Worm (Caenorhabditis elegans) whole organism, young adult: ENCODE results near the gene gly-10.

ENCODE experiments used
- F10E7.11 ChIP-seq: sonication (generic microtip); optimal IDR thresholded peaks from 2 replicates; lab custom pipeline; 2017; ENCODE audit warnings: mild to moderate bottlenecking, missing genetic modification characterization, moderate library complexity, missing compliant biosample characterization
- F22D6.2 ChIP-seq: sonication (generic microtip); optimal IDR thresholded peaks from 2 replicates; lab custom pipeline; 2016; ENCODE audit warnings: mild to moderate bottlenecking, missing genetic modification characterization, missing compliant biosample characterization
- F52B5.7 ChIP-seq: sonication (generic microtip); optimal IDR thresholded peaks from 2 replicates; lab custom pipeline; 2016; ENCODE audit warnings: mild to moderate bottlenecking, missing genetic modification characterization, missing compliant biosample characterization
- F55B11.4 ChIP-seq: sonication (generic microtip); optimal IDR thresholded peaks from 2 replicates; lab custom pipeline; 2016; ENCODE audit warnings: missing compliant biosample characterization, missing genetic modification characterization, borderline replicate concordance; ENCODE audit not compliant: insufficient read depth
- Y53G8AR.9 ChIP-seq: fragments of 200-800 bp; sonication (Bioruptor generic); conservative IDR thresholded peaks from 2 replicates; pipeline ENCODE4 v1.3.6; 2022; ENCODE audit warnings: missing genetic modification reagents, missing genetic modification characterization, missing compliant biosample characterization
- Y56A3A.18 ChIP-seq: fragments of 200-800 bp; sonication (Bioruptor generic); IDR thresholded peaks from 2 replicates; pipeline ENCODE4 v1.3.6; 2022; ENCODE audit warnings: missing genetic modification reagents, missing genetic modification characterization, missing compliant biosample characterization
- Y79H2A.3 ChIP-seq: fragments of 200-800 bp; sonication (Bioruptor generic); conservative IDR thresholded peaks from 2 replicates; pipeline ENCODE4 v1.3.6; 2022; ENCODE audit warnings: missing genetic modification reagents, missing genetic modification characterization, missing compliant biosample characterization
- ZK185.1 ChIP-seq: sonication (generic microtip); optimal IDR thresholded peaks from 2 replicates; lab custom pipeline; 2016; ENCODE audit warnings: mild to moderate bottlenecking, missing genetic modification characterization, missing compliant biosample characterization; ENCODE audit not compliant: poor library complexity, severe bottlenecking
- attf-5 ChIP-seq: fragments of 200-800 bp; sonication (Bioruptor generic); optimal IDR thresholded peaks from 2 replicates; lab custom pipeline; 2018; ENCODE audit warnings: mild to moderate bottlenecking, missing genetic modification characterization, missing compliant biosample characterization
- bed-2 ChIP-seq: fragments of 200-800 bp; sonication (Bioruptor generic); IDR thresholded peaks from 2 replicates; pipeline ENCODE4 v1.3.6; 2022; ENCODE audit warnings: missing genetic modification reagents, missing genetic modification characterization, missing compliant biosample characterization
- ceh-100 ChIP-seq: fragments of 200-800 bp; sonication (Bioruptor generic); IDR thresholded peaks from 2 replicates; pipeline ENCODE4 v1.3.6; 2022; ENCODE audit warnings: missing genetic modification reagents, missing genetic modification characterization, missing compliant biosample characterization
- chd-7 ChIP-seq: sonication (generic microtip); optimal IDR thresholded peaks from 2 replicates; lab custom pipeline; 2016; ENCODE audit warnings: mild to moderate bottlenecking, missing genetic modification characterization, moderate library complexity, missing compliant biosample characterization
- dox-1 ChIP-seq: fragments of 200-800 bp; sonication (Bioruptor generic); IDR thresholded peaks from 2 replicates; pipeline ENCODE4 v1.3.6; 2022; ENCODE audit warnings: missing genetic modification reagents, missing genetic modification characterization, missing compliant biosample characterization
- ekl-4 ChIP-seq: fragments of 200-800 bp; sonication (Bioruptor generic); IDR thresholded peaks from 2 replicates; pipeline ENCODE4 v1.3.6; 2022; ENCODE audit warnings: missing genetic modification reagents, missing genetic modification characterization, missing compliant biosample characterization
- fkh-3 ChIP-seq: sonication (generic microtip); optimal IDR thresholded peaks from 2 replicates; lab custom pipeline; 2016; ENCODE audit warnings: mild to moderate bottlenecking, missing genetic modification characterization, missing compliant biosample characterization
- gei-17 ChIP-seq: fragments of 200-800 bp; sonication (Bioruptor generic); optimal IDR thresholded peaks from 2 replicates; lab custom pipeline; 2018; ENCODE audit warnings: mild to moderate bottlenecking, missing genetic modification characterization, missing compliant biosample characterization
- hlh-26 ChIP-seq: fragments of 200-800 bp; sonication (Bioruptor generic); conservative IDR thresholded peaks from 2 replicates; pipeline ENCODE4 v1.3.6; 2022; ENCODE audit warnings: missing genetic modification reagents, missing genetic modification characterization, missing compliant biosample characterization
- hrde-1 ChIP-seq: sonication (generic microtip); optimal IDR thresholded peaks from 2 replicates; lab custom pipeline; 2016; ENCODE audit warnings: missing genetic modification characterization, mild to moderate bottlenecking, missing compliant biosample characterization, moderate library complexity, missing genotype, missing genetic modification reagents, borderline replicate concordance
- let-526 ChIP-seq: fragments of 200-800 bp; sonication (Bioruptor generic); IDR thresholded peaks from 2 replicates; pipeline ENCODE4 v1.3.6; 2022; ENCODE audit warnings: missing genetic modification reagents, missing genetic modification characterization, missing compliant biosample characterization
- let-607 ChIP-seq, 2 experiments: fragments of 200-800 bp in 1 of 2; sonication (Bioruptor generic) in 1 of 2; sonication (generic microtip) in 1 of 2; optimal IDR thresholded peaks; 2 replicates each; lab custom pipeline; 2016 to 2018; ENCODE audit warnings: mild to moderate bottlenecking in 2 of 2, missing compliant biosample characterization in 2 of 2, missing genetic modification characterization in 2 of 2, moderate library complexity in 2 of 2, missing genotype in 1 of 2
- lsy-27 ChIP-seq: sonication (generic microtip); optimal IDR thresholded peaks from 2 replicates; lab custom pipeline; 2017; ENCODE audit warnings: missing genetic modification characterization, mild to moderate bottlenecking, missing compliant biosample characterization, antibody characterized with exemption, missing genotype, borderline replicate concordance; ENCODE audit not compliant: insufficient read depth
- madf-10 ChIP-seq: sonication (generic microtip); optimal IDR thresholded peaks from 2 replicates; lab custom pipeline; 2016; ENCODE audit warnings: mild to moderate bottlenecking, missing genetic modification characterization, missing compliant biosample characterization
- madf-8 ChIP-seq: fragments of 200-800 bp; sonication (Bioruptor generic); conservative IDR thresholded peaks from 2 replicates; pipeline ENCODE4 v1.3.6; 2022; ENCODE audit warnings: missing genetic modification reagents, missing genetic modification characterization, missing compliant biosample characterization
- mes-4 ChIP-seq: sonication (generic microtip); optimal IDR thresholded peaks from 2 replicates; lab custom pipeline; 2016; ENCODE audit warnings: missing genotype, missing genetic modification characterization, missing compliant biosample characterization
- nfya-2 ChIP-seq: fragments of 200-800 bp; sonication (Bioruptor generic); IDR thresholded peaks from 2 replicates; pipeline ENCODE4 v1.3.6; 2022; ENCODE audit warnings: missing genetic modification reagents, missing genetic modification characterization, missing compliant biosample characterization
- nfyb-1 ChIP-seq: fragments of 200-800 bp; sonication (Bioruptor generic); IDR thresholded peaks from 2 replicates; pipeline ENCODE4 v1.3.6; 2022; ENCODE audit warnings: missing genetic modification reagents, missing genetic modification characterization, missing compliant biosample characterization
- nhr-80 ChIP-seq: sonication (generic microtip); optimal IDR thresholded peaks from 2 replicates; lab custom pipeline; 2016; ENCODE audit warnings: missing genetic modification characterization, missing compliant biosample characterization
- pbrm-1 ChIP-seq: fragments of 200-800 bp; sonication (Bioruptor generic); IDR thresholded peaks from 2 replicates; pipeline ENCODE4 v1.3.6; 2022; ENCODE audit warnings: missing genetic modification reagents, missing genetic modification characterization, missing compliant biosample characterization
- rcor-1 ChIP-seq: fragments of 200-800 bp; sonication (Bioruptor generic); IDR thresholded peaks from 2 replicates; pipeline ENCODE4 v1.3.6; 2022; ENCODE audit warnings: missing genetic modification reagents, missing genetic modification characterization, missing compliant biosample characterization
- rpc-1 ChIP-seq, 2 experiments: fragments of 150-350 bp in 1 of 2; sonication (generic microtip) in 1 of 2; optimal IDR thresholded peaks; 2 replicates each; lab custom pipeline; 2014 to 2018; ENCODE audit warnings: missing biosample characterization in 1 of 2, missing genetic modification characterization in 1 of 2, missing genetic modification reagents in 1 of 2, missing genotype in 1 of 2
- snpc-4 ChIP-seq, 5 experiments: fragments of 150-350 bp in 1 of 5; sonication (generic microtip) in 4 of 5; optimal IDR thresholded peaks; 2 replicates each; lab custom pipeline; 2014 to 2018; ENCODE audit warnings: missing genetic modification characterization in 5 of 5, missing biosample characterization in 3 of 5, antibody characterized with exemption in 2 of 5, mild to moderate bottlenecking in 2 of 5, missing compliant biosample characterization in 2 of 5, missing genotype in 2 of 5, moderate library complexity in 2 of 5, missing genetic modification reagents in 1 of 5
- somi-1 ChIP-seq: fragments of 200-800 bp; sonication (Bioruptor generic); optimal IDR thresholded peaks from 2 replicates; lab custom pipeline; 2018; ENCODE audit warnings: mild to moderate bottlenecking, missing genetic modification characterization, missing compliant biosample characterization
- sptf-2 ChIP-seq: fragments of 200-800 bp; sonication (Bioruptor generic); optimal IDR thresholded peaks from 2 replicates; lab custom pipeline; 2018; ENCODE audit warnings: mild to moderate bottlenecking, missing genetic modification characterization, missing compliant biosample characterization
- tbp1 ChIP-seq: fragments of 200-800 bp; sonication (Bioruptor generic); optimal IDR thresholded peaks from 2 replicates; lab custom pipeline; 2018; ENCODE audit warnings: mild to moderate bottlenecking, missing genetic modification characterization, missing compliant biosample characterization
- tlf-1 ChIP-seq: fragments of 200-800 bp; sonication (Bioruptor generic); optimal IDR thresholded peaks from 2 replicates; lab custom pipeline; 2018; ENCODE audit warnings: mild to moderate bottlenecking, missing genetic modification characterization, missing compliant biosample characterization
- zim-3 ChIP-seq: sonication (generic microtip); optimal IDR thresholded peaks from 2 replicates; lab custom pipeline; 2017; ENCODE audit warnings: mild to moderate bottlenecking, missing genetic modification characterization, moderate library complexity, missing compliant biosample characterization
- ztf-18 ChIP-seq: sonication (generic microtip); optimal IDR thresholded peaks from 2 replicates; lab custom pipeline; 2016; ENCODE audit warnings: missing genotype, mild to moderate bottlenecking, missing genetic modification characterization, missing compliant biosample characterization
- ztf-26 ChIP-seq: sonication (generic microtip); optimal IDR thresholded peaks from 2 replicates; lab custom pipeline; 2017; ENCODE audit warnings: missing genetic modification characterization, missing compliant biosample characterization
- ztf-6 ChIP-seq: fragments of 200-800 bp; sonication (Bioruptor generic); IDR thresholded peaks from 2 replicates; pipeline ENCODE4 v1.3.6; 2022; ENCODE audit warnings: missing genetic modification reagents, missing genetic modification characterization, missing compliant biosample characterization

The gly-10 gene

ce11 chrIV:13783237-13784012 is 4.5 kb downstream of the gly-10 start, which contains the start of gene iscu-1 (continued):
- peak; percentile 73 for TF ChIP-seq madf-8 (GFP tag; lab: Robert Waterston, UW)

- TF ChIP-seq ekl-4, result peak; percentile 22; the same call in 1 of the 2 replicates
- no peak for TF ChIP-seq madf-10
- TF ChIP-seq F22D6.2 (tag; lab: Kevin White, UChicago), result no peak
- TF ChIP-seq dox-1 (GFP tag; lab: Robert Waterston, UW), result no peak
- no peak for TF ChIP-seq bed-2
- no peak for TF ChIP-seq snpc-4 (GFP tag; optimal IDR thresholded peaks at IDR 0.05; lab: Kevin White, UChicago)
- TF ChIP-seq snpc-4 (tag; optimal IDR thresholded peaks at IDR 0.05; lab: Kevin White, UChicago), result peak in 1 of 4 experiments; percentile 10
- no peak for TF ChIP-seq let-607 (tag; optimal IDR thresholded peaks at IDR 0.05; lab: Kevin White, UChicago)
- no peak for TF ChIP-seq sptf-2 (GFP tag; lab: Kevin White, UChicago)
- TF ChIP-seq rcor-1 (GFP tag; lab: Robert Waterston, UW), result 0 out of 2 replicates have a peak, but pooled peaks have one; percentile 17
- no peak for TF ChIP-seq somi-1 (GFP tag; lab: Kevin White, UChicago)
Observed at ce11 chrIV:13784774-13785173, 5.9 kb downstream of the gly-10 start.

- no peak for TF ChIP-seq ztf-6
- TF ChIP-seq ceh-100 (GFP tag; lab: Robert Waterston, UW), result no peak
- TF ChIP-seq nfya-2 (GFP tag; lab: Robert Waterston, UW), result no peak
- TF ChIP-seq hrde-1, result no peak
- TF ChIP-seq hlh-26 (GFP tag; lab: Robert Waterston, UW), result no peak
- no peak for TF ChIP-seq madf-10
Observed at ce11 chrIV:13785545-13785944, 6.6 kb downstream of the gly-10 start, which contains the start of gene lact-9. lact-9 (minus strand) TSS chrIV:13785645.

ce11 chrIV:13786690-13787089 is 7.8 kb downstream of the gly-10 start, which contains the start of gene icap-1:
icap-1 (minus strand) TSS chrIV:13786961.
- TF ChIP-seq ztf-18 (tag; lab: Kevin White, UChicago), result peak; percentile 48
- TF ChIP-seq F52B5.7 (tag; lab: Kevin White, UChicago), result no peak
- peak; percentile 73 for TF ChIP-seq attf-5 (GFP tag; lab: Kevin White, UChicago)
- no peak for TF ChIP-seq let-526 (GFP tag; lab: Robert Waterston, UW)
- no peak for TF ChIP-seq bed-2
- TF ChIP-seq somi-1 (GFP tag; lab: Kevin White, UChicago), result no peak
- TF ChIP-seq gei-17 (GFP tag; lab: Kevin White, UChicago), result no peak
- no peak for TF ChIP-seq F10E7.11
- no peak for TF ChIP-seq ceh-100 (GFP tag; lab: Robert Waterston, UW)
- no peak for TF ChIP-seq Y53G8AR.9 (GFP tag; lab: Robert Waterston, UW)
- no peak for TF ChIP-seq hrde-1
- TF ChIP-seq pbrm-1, result no peak
- TF ChIP-seq tlf-1, result no peak
- no peak for TF ChIP-seq mes-4 (tag; lab: Kevin White, UChicago)
- TF ChIP-seq lsy-27, result no peak
- TF ChIP-seq rpc-1 (optimal IDR thresholded peaks at IDR 0.05; lab: Kevin White, UChicago), result no peak
- no peak for TF ChIP-seq rpc-1 (tag; optimal IDR thresholded peaks at IDR 0.05; lab: Kevin White, UChicago)
- TF ChIP-seq dox-1 (GFP tag; lab: Robert Waterston, UW), result 0 out of 2 replicates have a peak, but pooled peaks have one; percentile 15
- no peak for TF ChIP-seq nfya-2 (GFP tag; lab: Robert Waterston, UW)
- TF ChIP-seq ztf-26, result no peak
- no peak for TF ChIP-seq zim-3 (tag; lab: Kevin White, UChicago)
- no peak for TF ChIP-seq F55B11.4 (tag; lab: Kevin White, UChicago)
- TF ChIP-seq nfyb-1 (GFP tag; lab: Robert Waterston, UW), result no peak
- TF ChIP-seq chd-7, result no peak
- TF ChIP-seq tbp1 (GFP tag; lab: Kevin White, UChicago), result peak; percentile 4
- no peak for TF ChIP-seq ZK185.1 (tag; lab: Kevin White, UChicago)
- TF ChIP-seq Y56A3A.18 (GFP tag; lab: Robert Waterston, UW), result no peak
- TF ChIP-seq rcor-1 (GFP tag; lab: Robert Waterston, UW), result no peak
- no peak for TF ChIP-seq Y79H2A.3
- TF ChIP-seq fkh-3 (tag; lab: Kevin White, UChicago), result no peak
- peak; percentile 66 for TF ChIP-seq nhr-80 (tag; lab: Kevin White, UChicago)
- no peak for TF ChIP-seq snpc-4 (GFP tag; optimal IDR thresholded peaks at IDR 0.05; lab: Kevin White, UChicago)
- peak in 1 of 4 experiments; percentile 60 for TF ChIP-seq snpc-4 (tag; optimal IDR thresholded peaks at IDR 0.05; lab: Kevin White, UChicago)
